Fruit fly (Drosophila melanogaster) whole organism, embryonic: ENCODE results near the gene Mst89B.
A peak's percentile ranks its signal among the peaks of the same experiment; 100 is the strongest.

Source experiments
- CG10147 ChIP-seq: fragments of 200-800 bp; sonication (Bioruptor generic); optimal IDR thresholded peaks from 2 replicates; lab custom pipeline; 2019; ENCODE audit warnings: missing biosample characterization, mild to moderate bottlenecking, missing genetic modification characterization, moderate library complexity
- CG10959 ChIP-seq: fragments of 200-800 bp; sonication (Bioruptor generic); IDR thresholded peaks from 2 replicates; pipeline ENCODE4 v1.3.6; 2022; ENCODE audit warnings: missing biosample characterization, missing genetic modification characterization
- CG11695 ChIP-seq: fragments of 200-800 bp; sonication (Bioruptor generic); IDR thresholded peaks from 3 replicates; pipeline ENCODE4 v1.3.6; 2022; ENCODE audit warnings: missing biosample characterization, missing genetic modification characterization
- CG12744 ChIP-seq: fragments of 200-800 bp; sonication (Bioruptor generic); optimal IDR thresholded peaks from 2 replicates; lab custom pipeline; 2016; ENCODE audit warnings: missing biosample characterization, missing genetic modification characterization
- CG13775 ChIP-seq: fragments of 200-800 bp; sonication (Bioruptor generic); optimal IDR thresholded peaks from 3 replicates; lab custom pipeline; 2017; ENCODE audit warnings: missing biosample characterization, mild to moderate bottlenecking, missing genetic modification characterization
- CG15696 ChIP-seq: fragments of 200-800 bp; sonication (Bioruptor generic); optimal IDR thresholded peaks from 2 replicates; lab custom pipeline; 2019; ENCODE audit warnings: missing biosample characterization, mild to moderate bottlenecking, missing genetic modification characterization, moderate library complexity
- CG17328 ChIP-seq: fragments of 200-800 bp; sonication (Bioruptor generic); IDR thresholded peaks from 2 replicates; pipeline ENCODE4 v1.3.6; 2022; ENCODE audit warnings: missing biosample characterization, missing genetic modification characterization
- CG17385 ChIP-seq: fragments of 200-800 bp; sonication (Bioruptor generic); optimal IDR thresholded peaks from 3 replicates; lab custom pipeline; 2018; ENCODE audit warnings: missing biosample characterization, mild to moderate bottlenecking, missing genetic modification characterization
- CG17802 ChIP-seq: fragments of 200-800 bp; sonication (Bioruptor generic); optimal IDR thresholded peaks from 2 replicates; lab custom pipeline; 2018; ENCODE audit warnings: missing biosample characterization, mild to moderate bottlenecking, missing genetic modification characterization, moderate library complexity
- CG17912 ChIP-seq: fragments of 200-800 bp; sonication (Bioruptor generic); optimal IDR thresholded peaks from 2 replicates; lab custom pipeline; 2018; ENCODE audit warnings: missing biosample characterization, mild to moderate bottlenecking, missing genetic modification characterization
- CG1832 ChIP-seq: fragments of 200-800 bp; sonication (Bioruptor generic); optimal IDR thresholded peaks from 2 replicates; lab custom pipeline; 2017; ENCODE audit warnings: missing biosample characterization, mild to moderate bottlenecking, missing genetic modification characterization, inconsistent platforms
- CG18476 ChIP-seq: fragments of 200-800 bp; sonication (Bioruptor generic); optimal IDR thresholded peaks from 2 replicates; lab custom pipeline; 2016; ENCODE audit warnings: missing biosample characterization, mild to moderate bottlenecking, missing genetic modification characterization
- CG2889 ChIP-seq: fragments of 200-800 bp; sonication (Bioruptor generic); IDR thresholded peaks from 3 replicates; pipeline ENCODE4 v1.3.6; 2022; ENCODE audit warnings: missing biosample characterization, missing genetic modification characterization
- CG31441 ChIP-seq: fragments of 200-800 bp; sonication (Bioruptor generic); IDR thresholded peaks from 2 replicates; pipeline ENCODE4 v1.3.6; 2022; ENCODE audit warnings: missing biosample characterization, missing genetic modification characterization
- CG4617 ChIP-seq: fragments of 200-800 bp; sonication (Bioruptor generic); optimal IDR thresholded peaks from 3 replicates; lab custom pipeline; 2016; ENCODE audit warnings: missing biosample characterization, missing genetic modification characterization, borderline replicate concordance
- CG6272 ChIP-seq: fragments of 200-800 bp; sonication (Bioruptor generic); IDR thresholded peaks from 2 replicates; pipeline ENCODE4 v1.3.6; 2022; ENCODE audit warnings: missing biosample characterization, missing genetic modification characterization
- CG6654 ChIP-seq: fragments of 200-800 bp; sonication (Bioruptor generic); optimal IDR thresholded peaks from 2 replicates; lab custom pipeline; 2017; ENCODE audit warnings: missing biosample characterization, mild to moderate bottlenecking, missing genetic modification characterization
- CG7745 ChIP-seq: fragments of 200-800 bp; sonication (Bioruptor generic); optimal IDR thresholded peaks from 2 replicates; lab custom pipeline; 2018; ENCODE audit warnings: missing biosample characterization, mild to moderate bottlenecking, missing genetic modification characterization, moderate library complexity
- CG7786 ChIP-seq: fragments of 200-800 bp; sonication (Bioruptor generic); optimal IDR thresholded peaks from 2 replicates; lab custom pipeline; 2016; ENCODE audit warnings: missing biosample characterization, missing genetic modification characterization
- CG9817 ChIP-seq: fragments of 200-800 bp; sonication (Bioruptor generic); optimal IDR thresholded peaks from 2 replicates; lab custom pipeline; 2018; ENCODE audit warnings: missing biosample characterization, mild to moderate bottlenecking, missing genetic modification characterization, moderate library complexity
- Ets65A ChIP-seq: fragments of 200-800 bp; sonication (Bioruptor generic); peaks from one replicate; lab custom pipeline; 2016; ENCODE audit warnings: missing biosample characterization, missing genetic modification characterization
- H15 ChIP-seq: fragments of 200-800 bp; sonication (Bioruptor generic); IDR thresholded peaks from 3 replicates; pipeline ENCODE4 v1.3.6; 2022; ENCODE audit warnings: missing biosample characterization, missing genetic modification characterization
- H2.0 ChIP-seq: fragments of 200-800 bp; sonication (Bioruptor generic); IDR thresholded peaks from 2 replicates; pipeline ENCODE4 v1.3.6; 2022; ENCODE audit warnings: missing biosample characterization, missing genetic modification characterization
- NC2α ChIP-seq: fragments of 200-800 bp; sonication (Bioruptor generic); optimal IDR thresholded peaks from 2 replicates; lab custom pipeline; 2016; ENCODE audit warnings: missing biosample characterization, missing genetic modification characterization
- NK7.1 ChIP-seq: fragments of 200-800 bp; sonication (Bioruptor generic); optimal IDR thresholded peaks from 3 replicates; lab custom pipeline; 2016; ENCODE audit warnings: missing biosample characterization, missing genetic modification characterization
- Sox100B ChIP-seq: fragments of 200-800 bp; sonication (Bioruptor generic); optimal IDR thresholded peaks from 3 replicates; lab custom pipeline; 2018; ENCODE audit warnings: missing biosample characterization, mild to moderate bottlenecking, missing genetic modification characterization
- Sry-β ChIP-seq: fragments of 200-800 bp; sonication (Bioruptor generic); optimal IDR thresholded peaks from 2 replicates; lab custom pipeline; 2018; ENCODE audit warnings: missing biosample characterization, mild to moderate bottlenecking, missing genetic modification characterization, moderate library complexity
- Stat92E ChIP-seq, 3 experiments: fragments of >200 bp in 2 of 3; fragments of 200-800 bp in 1 of 3; sonication (Bioruptor generic) in 1 of 3; optimal IDR thresholded peaks; 2 replicates each; lab custom pipeline; 2017 to 2019; ENCODE audit warnings: missing biosample characterization in 3 of 3, missing genetic modification characterization in 3 of 3, mild to moderate bottlenecking in 1 of 3, moderate library complexity in 1 of 3
- Trl ChIP-seq, 3 experiments: fragments of >200 bp in 2 of 3; fragments of 200-800 bp in 1 of 3; sonication (Bioruptor generic) in 1 of 3; optimal IDR thresholded peaks; 2 replicates in 1 of 3; 3 replicates in 2 of 3; lab custom pipeline; 2016 to 2017; ENCODE audit warnings: missing biosample characterization in 1 of 3, missing genetic modification characterization in 1 of 3
- bcd ChIP-seq: fragments of 200-800 bp; sonication (Bioruptor generic); optimal IDR thresholded peaks from 2 replicates; lab custom pipeline; 2017; ENCODE audit warnings: missing biosample characterization, mild to moderate bottlenecking, missing genetic modification characterization
- cad ChIP-seq: fragments of >200 bp; optimal IDR thresholded peaks from 2 replicates; lab custom pipeline; 2017; ENCODE audit warnings: missing biosample characterization, missing genetic modification characterization
- chinmo ChIP-seq: fragments of 200-800 bp; sonication (Bioruptor generic); IDR thresholded peaks from 4 replicates; pipeline ENCODE4 v1.3.6; 2022; ENCODE audit warnings: missing biosample characterization, missing genetic modification characterization; ENCODE audit not compliant: partially characterized antibody
- dmrt99B ChIP-seq: fragments of 200-800 bp; sonication (Bioruptor generic); optimal IDR thresholded peaks from 2 replicates; lab custom pipeline; 2018; ENCODE audit warnings: missing biosample characterization, mild to moderate bottlenecking, missing genetic modification characterization, moderate library complexity
- gcm ChIP-seq: fragments of 200-800 bp; sonication (Bioruptor generic); optimal IDR thresholded peaks from 2 replicates; lab custom pipeline; 2019; ENCODE audit warnings: missing biosample characterization, mild to moderate bottlenecking, missing genetic modification characterization, moderate library complexity
- grn ChIP-seq: fragments of 200-800 bp; sonication (Bioruptor generic); optimal IDR thresholded peaks from 3 replicates; lab custom pipeline; 2017; ENCODE audit warnings: missing biosample characterization, missing genetic modification characterization
- gro ChIP-seq: fragments of 200-800 bp; sonication (Bioruptor generic); optimal IDR thresholded peaks from 2 replicates; lab custom pipeline; 2016; ENCODE audit warnings: missing biosample characterization, missing genetic modification characterization
- inv ChIP-seq: fragments of 200-800 bp; sonication (Bioruptor generic); IDR thresholded peaks from 2 replicates; pipeline ENCODE4 v1.3.6; 2022; ENCODE audit warnings: missing biosample characterization, missing genetic modification characterization; ENCODE audit not compliant: partially characterized antibody
- kay ChIP-seq: fragments of 200-800 bp; sonication (Bioruptor generic); optimal IDR thresholded peaks from 2 replicates; lab custom pipeline; 2016; ENCODE audit warnings: missing biosample characterization, missing genetic modification characterization
- nmo ChIP-seq: fragments of 200-800 bp; sonication (Bioruptor generic); optimal IDR thresholded peaks from 2 replicates; lab custom pipeline; 2018; ENCODE audit warnings: missing biosample characterization, mild to moderate bottlenecking, missing genetic modification characterization, moderate library complexity
- p53 ChIP-seq: fragments of 200-800 bp; sonication (Bioruptor generic); optimal IDR thresholded peaks from 2 replicates; lab custom pipeline; 2016; ENCODE audit warnings: missing biosample characterization, missing genetic modification characterization
- pita ChIP-seq: fragments of 200-800 bp; sonication (Bioruptor generic); optimal IDR thresholded peaks from 2 replicates; lab custom pipeline; 2017; ENCODE audit warnings: missing biosample characterization, mild to moderate bottlenecking, missing genetic modification characterization
- pros ChIP-seq: fragments of 200-800 bp; sonication (Bioruptor generic); optimal IDR thresholded peaks from 3 replicates; lab custom pipeline; 2019; ENCODE audit warnings: missing biosample characterization, mild to moderate bottlenecking, missing genetic modification characterization, moderate library complexity
- repo ChIP-seq: fragments of 200-800 bp; sonication (Bioruptor generic); optimal IDR thresholded peaks from 2 replicates; lab custom pipeline; 2016; ENCODE audit warnings: missing biosample characterization, missing genetic modification characterization
- salm ChIP-seq: fragments of 200-800 bp; sonication (Bioruptor generic); optimal IDR thresholded peaks from 2 replicates; lab custom pipeline; 2018; ENCODE audit warnings: missing biosample characterization, mild to moderate bottlenecking, missing genetic modification characterization
- stc ChIP-seq: fragments of 200-800 bp; sonication (Bioruptor generic); IDR thresholded peaks from 2 replicates; pipeline ENCODE4 v1.3.6; 2022; ENCODE audit warnings: missing biosample characterization, missing genetic modification characterization
- sug ChIP-seq: fragments of 200-800 bp; optimal IDR thresholded peaks from 2 replicates; lab custom pipeline; 2019; ENCODE audit warnings: missing biosample characterization, mild to moderate bottlenecking, missing genetic modification characterization, moderate library complexity
- tgo ChIP-seq: fragments of 200-800 bp; sonication (Bioruptor generic); IDR thresholded peaks from 3 replicates; pipeline ENCODE4 v1.3.6; 2022; ENCODE audit warnings: missing biosample characterization, missing genetic modification characterization
- vvl ChIP-seq: fragments of 200-800 bp; sonication (Bioruptor generic); IDR thresholded peaks from 2 replicates; pipeline ENCODE4 v1.3.6; 2022; ENCODE audit warnings: missing biosample characterization, missing genetic modification characterization
- wek ChIP-seq: fragments of 200-800 bp; sonication (Bioruptor generic); optimal IDR thresholded peaks from 3 replicates; lab custom pipeline; 2018; ENCODE audit warnings: missing biosample characterization, mild to moderate bottlenecking, missing genetic modification characterization, moderate library complexity

The Mst89B gene

DNA sequence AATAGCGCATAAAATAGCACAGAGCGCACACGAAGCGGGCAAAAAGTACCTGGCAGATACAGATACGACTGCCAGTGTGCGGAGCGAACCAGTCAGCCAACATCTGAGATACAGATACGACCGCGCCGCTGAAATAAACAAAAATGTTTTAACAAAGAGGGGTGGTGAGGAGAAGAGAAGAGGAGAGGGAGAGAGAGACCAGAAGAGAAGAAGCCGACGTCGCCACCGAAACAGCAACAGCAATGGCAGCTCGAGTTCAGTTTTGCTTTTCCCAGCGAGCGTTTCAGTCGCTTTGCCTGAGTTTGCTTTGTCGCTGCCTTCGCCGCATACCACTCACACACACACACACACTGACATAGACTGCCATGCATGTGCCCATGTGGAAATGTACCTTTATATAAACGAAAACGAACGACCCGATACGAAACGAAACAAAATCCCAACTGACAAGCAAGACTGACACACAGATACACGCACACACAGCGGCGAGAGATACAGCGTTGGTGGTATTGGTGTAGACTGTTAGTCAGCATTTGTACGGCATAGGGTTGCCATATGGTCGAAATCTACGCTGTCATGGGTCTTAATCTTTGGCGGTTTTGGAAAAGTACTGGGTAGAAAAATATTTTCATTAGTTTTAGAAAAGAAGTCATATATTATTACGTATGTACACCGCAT lies 25.6 kb upstream of the Mst89B start (continued):
- TF ChIP-seq CG17912 (peak; percentile 47), stc (GFP tag; lab: Robert Waterston, UW) (no peak), pita (GFP tag; lab: Kevin White, UChicago) (no peak), NC2α (GFP tag; lab: Kevin White, UChicago) (no peak), Sry-β (GFP tag; lab: Kevin White, UChicago) (no peak), wek (GFP tag; lab: Kevin White, UChicago) (no peak), pros (peak; percentile 96), kay (peak; percentile 78), gcm (peak; percentile 32), Trl (optimal IDR thresholded peaks at IDR 0.05; lab: Kevin White, UChicago) (peak; percentile 85 to 92), Trl (GFP tag; optimal IDR thresholded peaks at IDR 0.05; lab: Kevin White, UChicago) (no peak), CG10959 (GFP tag; lab: Robert Waterston, UW) (no peak), grn (GFP tag; lab: Kevin White, UChicago) (peak; percentile 61), CG7745 (no peak), vvl (GFP tag; lab: Robert Waterston, UW) (no peak), CG12744 (no peak), CG11695 (no peak), CG10147 (GFP tag; lab: Kevin White, UChicago) (peak; percentile 21), H2.0 (GFP tag; lab: Robert Waterston, UW) (no peak), CG6272 (0 out of 2 replicates have a peak, but pooled peaks have one; percentile 28), chinmo (GFP tag; lab: Robert Waterston, UW) (no peak), tgo (GFP tag; lab: Robert Waterston, UW) (no peak), CG17802 (no peak), CG17385 (GFP tag; lab: Kevin White, UChicago) (peak; percentile 39), NK7.1 (GFP tag; lab: Kevin White, UChicago) (peak; percentile 33), gro (GFP tag; lab: Kevin White, UChicago) (no peak), CG7786 (GFP tag; lab: Kevin White, UChicago) (no peak), CG6654 (GFP tag; lab: Kevin White, UChicago) (no peak), H15 (GFP tag; lab: Robert Waterston, UW) (no peak), CG4617 (GFP tag; lab: Kevin White, UChicago) (no peak), inv (no peak), Ets65A (GFP tag; lab: Kevin White, UChicago) (peak; percentile 33), nmo (GFP tag; lab: Kevin White, UChicago) (peak; percentile 24), cad (GFP tag; lab: Kevin White, UChicago) (no peak), sug (tag; lab: Kevin White, UChicago) (peak; percentile 79), CG2889 (GFP tag; lab: Robert Waterston, UW) (no peak), CG13775 (GFP tag; lab: Kevin White, UChicago) (no peak), bcd (GFP tag; lab: Kevin White, UChicago) (peak; percentile 13), p53 (GFP tag; lab: Kevin White, UChicago) (no peak), CG1832 (GFP tag; lab: Kevin White, UChicago) (peak; percentile 17), CG15696 (tag; lab: Kevin White, UChicago) (peak; percentile 14), CG9817 (tag; lab: Kevin White, UChicago) (peak; percentile 66), dmrt99B (tag; lab: Kevin White, UChicago) (peak; percentile 10), Sox100B (GFP tag; lab: Kevin White, UChicago) (no peak), CG17328 (GFP tag; lab: Robert Waterston, UW) (no peak), repo (no peak), Stat92E (GFP tag; optimal IDR thresholded peaks at IDR 0.05; lab: Kevin White, UChicago) (peak in 1 of 3 experiments; percentile 74), CG18476 (GFP tag; lab: Kevin White, UChicago) (no peak), salm (tag; lab: Kevin White, UChicago) (no peak), CG31441 (GFP tag; lab: Robert Waterston, UW) (no peak)
